Fruit fly (Drosophila melanogaster) whole organism, embryonic: ENCODE measurements around the gene MED25.

Source experiments
- ATbp ChIP-seq: fragments of 200-800 bp; sonication (Bioruptor generic); optimal IDR thresholded peaks from 2 replicates; lab custom pipeline; 2017; ENCODE audit warnings: missing biosample characterization, mild to moderate bottlenecking, missing genetic modification characterization, missing genetic modification reagents
- Abd-B ChIP-seq: fragments of 200-800 bp; sonication (Bioruptor generic); optimal IDR thresholded peaks from 2 replicates; lab custom pipeline; 2018; ENCODE audit warnings: missing biosample characterization, mild to moderate bottlenecking, missing genetic modification characterization, moderate library complexity
- CG10462 ChIP-seq: fragments of 200-800 bp; sonication (Bioruptor generic); optimal IDR thresholded peaks from 2 replicates; lab custom pipeline; 2016; ENCODE audit warnings: missing biosample characterization, missing genetic modification characterization
- CG11093 ChIP-seq: fragments of 200-800 bp; sonication (Bioruptor generic); IDR thresholded peaks from 3 replicates; pipeline ENCODE4 v1.3.6; 2022; ENCODE audit warnings: missing biosample characterization, missing genetic modification characterization
- CG12236 ChIP-seq: fragments of 200-800 bp; sonication (Bioruptor generic); optimal IDR thresholded peaks from 2 replicates; lab custom pipeline; 2016; ENCODE audit warnings: missing biosample characterization, missing genetic modification characterization
- CG12299 ChIP-seq: fragments of 200-800 bp; sonication (Bioruptor generic); optimal IDR thresholded peaks from 2 replicates; lab custom pipeline; 2018; ENCODE audit warnings: missing biosample characterization, mild to moderate bottlenecking, missing genetic modification characterization
- CG12744 ChIP-seq: fragments of 200-800 bp; sonication (Bioruptor generic); optimal IDR thresholded peaks from 2 replicates; lab custom pipeline; 2016; ENCODE audit warnings: missing biosample characterization, missing genetic modification characterization
- CG15073 ChIP-seq: fragments of 200-800 bp; sonication (Bioruptor generic); optimal IDR thresholded peaks from 2 replicates; lab custom pipeline; 2016; ENCODE audit warnings: missing biosample characterization, missing genetic modification characterization
- CG1529 ChIP-seq: fragments of 200-800 bp; sonication (Bioruptor generic); optimal IDR thresholded peaks from 3 replicates; lab custom pipeline; 2018; ENCODE audit warnings: missing biosample characterization, missing genetic modification characterization
- CG15479 ChIP-seq: fragments of 200-800 bp; sonication (Bioruptor generic); optimal IDR thresholded peaks from 3 replicates; lab custom pipeline; 2019; ENCODE audit warnings: missing biosample characterization, mild to moderate bottlenecking, missing genetic modification characterization, moderate library complexity
- CG17568 ChIP-seq: fragments of 200-800 bp; sonication (Bioruptor generic); optimal IDR thresholded peaks from 2 replicates; lab custom pipeline; 2018; ENCODE audit warnings: missing biosample characterization, mild to moderate bottlenecking, missing genetic modification characterization, moderate library complexity
- CG18011 ChIP-seq: fragments of 200-800 bp; sonication (Bioruptor generic); optimal IDR thresholded peaks from 2 replicates; lab custom pipeline; 2017; ENCODE audit warnings: missing biosample characterization, missing genetic modification characterization, mild to moderate bottlenecking, moderate library complexity, missing genotype
- CG31388 ChIP-seq: fragments of 200-800 bp; sonication (Bioruptor generic); optimal IDR thresholded peaks from 2 replicates; lab custom pipeline; 2016; ENCODE audit warnings: missing biosample characterization, missing genetic modification characterization
- CG3163 ChIP-seq: fragments of 200-800 bp; sonication (Bioruptor generic); optimal IDR thresholded peaks from 3 replicates; lab custom pipeline; 2016; ENCODE audit warnings: missing biosample characterization, missing genetic modification characterization
- CG34376 ChIP-seq: fragments of 200-800 bp; sonication (Bioruptor generic); optimal IDR thresholded peaks from 2 replicates; lab custom pipeline; 2018; ENCODE audit warnings: missing biosample characterization, mild to moderate bottlenecking, missing genetic modification characterization
- CG4854 ChIP-seq: fragments of 200-800 bp; sonication (Bioruptor generic); optimal IDR thresholded peaks from 2 replicates; lab custom pipeline; 2016; ENCODE audit warnings: missing biosample characterization, missing genetic modification characterization, inconsistent platforms
- CG5245 ChIP-seq: fragments of 200-800 bp; sonication (Bioruptor generic); optimal IDR thresholded peaks from 3 replicates; lab custom pipeline; 2016; ENCODE audit warnings: missing biosample characterization, missing genetic modification characterization
- CG7987 ChIP-seq: fragments of 200-800 bp; sonication (Bioruptor generic); optimal IDR thresholded peaks from 2 replicates; lab custom pipeline; 2018; ENCODE audit warnings: missing biosample characterization, mild to moderate bottlenecking, missing genetic modification characterization, moderate library complexity
- CG8924 ChIP-seq: fragments of 200-800 bp; optimal IDR thresholded peaks from 3 replicates; lab custom pipeline; 2019; ENCODE audit warnings: missing biosample characterization, mild to moderate bottlenecking, missing genetic modification characterization, moderate library complexity
- CHES-1-like ChIP-seq: fragments of 200-800 bp; sonication (Bioruptor generic); optimal IDR thresholded peaks from 2 replicates; lab custom pipeline; 2016; ENCODE audit warnings: missing biosample characterization, missing genetic modification characterization
- Dad ChIP-seq: fragments of 200-800 bp; sonication (Bioruptor generic); optimal IDR thresholded peaks from 3 replicates; lab custom pipeline; 2016; ENCODE audit warnings: missing biosample characterization, missing genetic modification characterization
- Elba2 ChIP-seq: fragments of 200-800 bp; sonication (Bioruptor generic); optimal IDR thresholded peaks from 3 replicates; lab custom pipeline; 2016; ENCODE audit warnings: missing biosample characterization, missing genetic modification characterization
- Hand ChIP-seq: fragments of 200-800 bp; sonication (Bioruptor generic); optimal IDR thresholded peaks from 2 replicates; lab custom pipeline; 2017; ENCODE audit warnings: mild to moderate bottlenecking, missing biosample characterization, missing genetic modification reagents, missing genetic modification characterization
- Med ChIP-seq: fragments of 200-800 bp; sonication (Bioruptor generic); peaks from one replicate; lab custom pipeline; 2016; ENCODE audit warnings: missing biosample characterization, missing genetic modification characterization, mild to moderate bottlenecking, inconsistent platforms, moderate library complexity
- Nf-YA ChIP-seq: fragments of 200-800 bp; sonication (Bioruptor generic); IDR thresholded peaks from 2 replicates; pipeline ENCODE4 v1.3.6; 2022; ENCODE audit warnings: missing biosample characterization, missing genetic modification characterization
- PHDP ChIP-seq: fragments of 200-800 bp; sonication (Bioruptor generic); optimal IDR thresholded peaks from 3 replicates; lab custom pipeline; 2018; ENCODE audit warnings: missing biosample characterization, mild to moderate bottlenecking, missing genetic modification characterization, moderate library complexity
- Sox100B ChIP-seq: fragments of 200-800 bp; sonication (Bioruptor generic); optimal IDR thresholded peaks from 3 replicates; lab custom pipeline; 2018; ENCODE audit warnings: missing biosample characterization, mild to moderate bottlenecking, missing genetic modification characterization
- Sox102F ChIP-seq: fragments of 200-800 bp; sonication (Bioruptor generic); optimal IDR thresholded peaks from 2 replicates; lab custom pipeline; 2018; ENCODE audit warnings: missing biosample characterization, mild to moderate bottlenecking, missing genetic modification characterization, moderate library complexity
- chn ChIP-seq: fragments of 200-800 bp; sonication (Bioruptor generic); optimal IDR thresholded peaks from 2 replicates; lab custom pipeline; 2016; ENCODE audit warnings: missing biosample characterization, missing genetic modification characterization
- corto ChIP-seq: fragments of 200-800 bp; sonication (Bioruptor generic); optimal IDR thresholded peaks from 2 replicates; lab custom pipeline; 2016; ENCODE audit warnings: missing biosample characterization, mild to moderate bottlenecking, missing genetic modification characterization, moderate library complexity
- crol ChIP-seq: fragments of 200-800 bp; sonication (Bioruptor generic); IDR thresholded peaks from 2 replicates; pipeline ENCODE4 v1.3.6; 2022; ENCODE audit warnings: missing biosample characterization, missing genetic modification characterization
- danr ChIP-seq: fragments of 200-800 bp; sonication (Bioruptor generic); IDR thresholded peaks from 2 replicates; pipeline ENCODE4 v1.3.6; 2022; ENCODE audit warnings: missing biosample characterization, missing genetic modification characterization
- dati ChIP-seq: fragments of 200-800 bp; sonication (Bioruptor generic); IDR thresholded peaks from 2 replicates; pipeline ENCODE4 v1.3.6; 2022; ENCODE audit warnings: missing biosample characterization, missing genetic modification characterization
- disco-r ChIP-seq: fragments of 200-800 bp; sonication (Bioruptor generic); optimal IDR thresholded peaks from 2 replicates; lab custom pipeline; 2016; ENCODE audit warnings: missing biosample characterization, missing genetic modification characterization
- ewg ChIP-seq: fragments of 200-800 bp; sonication (Bioruptor generic); optimal IDR thresholded peaks from 3 replicates; lab custom pipeline; 2017; ENCODE audit warnings: mild to moderate bottlenecking, missing biosample characterization, missing genetic modification reagents, missing genetic modification characterization
- fd102C ChIP-seq: fragments of 200-800 bp; sonication (Bioruptor generic); optimal IDR thresholded peaks from 2 replicates; lab custom pipeline; 2018; ENCODE audit warnings: missing biosample characterization, mild to moderate bottlenecking, missing genetic modification characterization, moderate library complexity
- fd3F ChIP-seq: fragments of 200-800 bp; sonication (Bioruptor generic); optimal IDR thresholded peaks from 2 replicates; lab custom pipeline; 2018; ENCODE audit warnings: missing biosample characterization, mild to moderate bottlenecking, missing genetic modification characterization, moderate library complexity
- gro ChIP-seq: fragments of 200-800 bp; sonication (Bioruptor generic); optimal IDR thresholded peaks from 2 replicates; lab custom pipeline; 2016; ENCODE audit warnings: missing biosample characterization, missing genetic modification characterization
- her ChIP-seq: fragments of 200-800 bp; sonication (Bioruptor generic); optimal IDR thresholded peaks from 2 replicates; lab custom pipeline; 2016; ENCODE audit warnings: missing biosample characterization, missing genetic modification characterization
- inv ChIP-seq: fragments of 200-800 bp; sonication (Bioruptor generic); IDR thresholded peaks from 2 replicates; pipeline ENCODE4 v1.3.6; 2022; ENCODE audit warnings: missing biosample characterization, missing genetic modification characterization; ENCODE audit not compliant: partially characterized antibody
- kni ChIP-seq: fragments of 200-800 bp; sonication (Bioruptor generic); optimal IDR thresholded peaks from 3 replicates; lab custom pipeline; 2017; ENCODE audit warnings: mild to moderate bottlenecking, missing biosample characterization, missing genetic modification reagents, missing genetic modification characterization
- maf-S ChIP-seq: fragments of 200-800 bp; sonication (Bioruptor generic); optimal IDR thresholded peaks from 2 replicates; lab custom pipeline; 2016; ENCODE audit warnings: missing biosample characterization, missing genetic modification characterization
- mam ChIP-seq: fragments of 200-800 bp; sonication (Bioruptor generic); optimal IDR thresholded peaks from 3 replicates; lab custom pipeline; 2016; ENCODE audit warnings: missing biosample characterization, missing genetic modification characterization
- nerfin-1 ChIP-seq: fragments of 200-800 bp; sonication (Bioruptor generic); optimal IDR thresholded peaks from 3 replicates; lab custom pipeline; 2019; ENCODE audit warnings: missing biosample characterization, mild to moderate bottlenecking, missing genetic modification characterization, moderate library complexity
- rib ChIP-seq: fragments of 200-800 bp; sonication (Bioruptor generic); IDR thresholded peaks from 2 replicates; pipeline ENCODE4 v1.3.6; 2022; ENCODE audit warnings: missing biosample characterization, missing genetic modification characterization
- shn ChIP-seq: fragments of 200-800 bp; sonication (Bioruptor generic); optimal IDR thresholded peaks from 3 replicates; lab custom pipeline; 2016; ENCODE audit warnings: missing biosample characterization, missing genetic modification characterization
- sim ChIP-seq: fragments of 200-800 bp; sonication (Bioruptor generic); IDR thresholded peaks from 2 replicates; pipeline ENCODE4 v1.3.6; 2022; ENCODE audit warnings: missing biosample characterization, missing genetic modification characterization
- slou ChIP-seq: fragments of 200-800 bp; sonication (Bioruptor generic); optimal IDR thresholded peaks from 3 replicates; lab custom pipeline; 2016; ENCODE audit warnings: missing biosample characterization, missing genetic modification characterization
- slp2 ChIP-seq: fragments of 200-800 bp; sonication (Bioruptor generic); optimal IDR thresholded peaks from 2 replicates; lab custom pipeline; 2016; ENCODE audit warnings: missing biosample characterization, missing genetic modification characterization
- wdn ChIP-seq: fragments of 200-800 bp; sonication (Bioruptor generic); IDR thresholded peaks from 2 replicates; pipeline ENCODE4 v1.3.6; 2022; ENCODE audit warnings: missing biosample characterization, missing genetic modification characterization
- zen2 ChIP-seq: fragments of 200-800 bp; sonication (Bioruptor generic); IDR thresholded peaks from 3 replicates; pipeline ENCODE4 v1.3.6; 2022; ENCODE audit warnings: missing biosample characterization, missing genetic modification characterization; ENCODE audit not compliant: partially characterized antibody

The MED25 gene

DNA sequence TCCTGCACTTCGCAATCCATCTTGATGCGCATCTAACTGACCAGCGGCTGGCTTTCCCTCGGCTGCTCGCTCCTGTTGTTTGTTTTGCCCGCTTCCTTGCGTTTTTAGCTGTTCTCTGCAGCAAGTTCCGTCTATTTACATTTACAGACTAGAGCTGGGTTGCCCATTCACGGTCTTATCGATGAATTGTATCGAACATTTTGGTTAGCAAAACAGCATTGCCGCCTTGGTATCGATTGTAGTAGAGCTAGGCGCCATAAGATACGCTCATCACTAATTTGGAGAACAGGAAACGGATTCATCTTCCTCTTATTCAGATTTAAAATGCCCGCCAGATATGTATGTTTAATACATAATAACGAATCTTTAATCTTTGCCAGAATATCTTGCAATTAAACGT is 27.1 kb downstream of the MED25 start, which contains the start of gene Regnase-1 (continued):
- TF ChIP-seq CG8924 (tag; lab: Kevin White, UChicago), result peak; percentile 84
- peak; percentile 59 for TF ChIP-seq CG15479
- peak; percentile 77 for TF ChIP-seq CG3163 (GFP tag; lab: Kevin White, UChicago)
- peak; percentile 85 for TF ChIP-seq wdn (GFP tag; lab: Robert Waterston, UW)
- peak; percentile 93 for TF ChIP-seq shn
- no peak; the same call in 2 of the 3 replicates for TF ChIP-seq CG11093 (GFP tag; lab: Robert Waterston, UW)
- peak; percentile 88 for TF ChIP-seq kni (GFP tag; lab: Kevin White, UChicago)
- TF ChIP-seq maf-S (GFP tag; lab: Kevin White, UChicago), result peak; percentile 84
- TF ChIP-seq Dad, result peak; percentile 92
- TF ChIP-seq CG4854 (GFP tag; lab: Kevin White, UChicago), result peak; percentile 87
- peak; percentile 89 for TF ChIP-seq disco-r (GFP tag; lab: Kevin White, UChicago)
- TF ChIP-seq Med, result peak; percentile 99
- peak; percentile 35; the same call in 1 of the 2 replicates for TF ChIP-seq danr
- peak; percentile 62 for TF ChIP-seq CG10462 (GFP tag; lab: Kevin White, UChicago)
- peak; percentile 92 for TF ChIP-seq CG12299 (tag; lab: Kevin White, UChicago)
- peak; percentile 95 for TF ChIP-seq PHDP (tag; lab: Kevin White, UChicago)
- TF ChIP-seq dati (GFP tag; lab: Robert Waterston, UW), result peak; percentile 80
- no peak for TF ChIP-seq CG15073 (GFP tag; lab: Kevin White, UChicago)
- peak; percentile 50; the same call in 1 of the 2 replicates for TF ChIP-seq rib (GFP tag; lab: Robert Waterston, UW)
- peak; percentile 88 for TF ChIP-seq Hand (GFP tag; lab: Kevin White, UChicago)
- no peak for TF ChIP-seq corto
- TF ChIP-seq CG17568 (GFP tag; lab: Kevin White, UChicago), result peak; percentile 95
- peak; percentile 95 for TF ChIP-seq zen2 (GFP tag; lab: Robert Waterston, UW)
- TF ChIP-seq Sox100B (GFP tag; lab: Kevin White, UChicago), result peak; percentile 92
- TF ChIP-seq fd102C, result peak; percentile 95
- peak; percentile 83 for TF ChIP-seq CG12236 (GFP tag; lab: Kevin White, UChicago)
- TF ChIP-seq CHES-1-like (GFP tag; lab: Kevin White, UChicago), result peak; percentile 89
- peak; percentile 80 for TF ChIP-seq mam
- TF ChIP-seq CG7987 (GFP tag; lab: Kevin White, UChicago), result peak; percentile 98
- TF ChIP-seq chn, result peak; percentile 86
- TF ChIP-seq CG31388 (GFP tag; lab: Kevin White, UChicago), result peak; percentile 49
- TF ChIP-seq ATbp (GFP tag; lab: Kevin White, UChicago), result peak; percentile 94
- peak; percentile 90 for TF ChIP-seq CG1529
- TF ChIP-seq Sox102F (GFP tag; lab: Kevin White, UChicago), result peak; percentile 78
- TF ChIP-seq inv (GFP tag; lab: Robert Waterston, UW), result peak; percentile 92
- peak; percentile 87 for TF ChIP-seq slp2 (GFP tag; lab: Kevin White, UChicago)
- TF ChIP-seq CG34376, result peak; percentile 97
- peak; percentile 87 for TF ChIP-seq fd3F (GFP tag; lab: Kevin White, UChicago)
- peak; percentile 81 for TF ChIP-seq CG5245 (GFP tag; lab: Kevin White, UChicago)
- peak; percentile 82 for TF ChIP-seq ewg (GFP tag; lab: Kevin White, UChicago)
- peak; percentile 91 for TF ChIP-seq her (GFP tag; lab: Kevin White, UChicago)
- peak; percentile 39 for TF ChIP-seq Elba2 (GFP tag; lab: Kevin White, UChicago)
- no peak for TF ChIP-seq crol (GFP tag; lab: Robert Waterston, UW)
- peak; percentile 83 for TF ChIP-seq CG18011 (GFP tag; lab: Kevin White, UChicago)
- TF ChIP-seq sim, result peak; percentile 86
- TF ChIP-seq Nf-YA (GFP tag; lab: Robert Waterston, UW), result peak; percentile 82
- TF ChIP-seq Abd-B (GFP tag; lab: Kevin White, UChicago), result peak; percentile 16
- peak; percentile 93 for TF ChIP-seq gro (GFP tag; lab: Kevin White, UChicago)
- peak; percentile 89 for TF ChIP-seq nerfin-1 (tag; lab: Kevin White, UChicago)
- peak; percentile 85 for TF ChIP-seq slou
- peak; percentile 90 for TF ChIP-seq CG12744
